Fruit fly (Drosophila melanogaster): ENCODE results near the gene Polr2J.

Polr2J gene

DNA sequence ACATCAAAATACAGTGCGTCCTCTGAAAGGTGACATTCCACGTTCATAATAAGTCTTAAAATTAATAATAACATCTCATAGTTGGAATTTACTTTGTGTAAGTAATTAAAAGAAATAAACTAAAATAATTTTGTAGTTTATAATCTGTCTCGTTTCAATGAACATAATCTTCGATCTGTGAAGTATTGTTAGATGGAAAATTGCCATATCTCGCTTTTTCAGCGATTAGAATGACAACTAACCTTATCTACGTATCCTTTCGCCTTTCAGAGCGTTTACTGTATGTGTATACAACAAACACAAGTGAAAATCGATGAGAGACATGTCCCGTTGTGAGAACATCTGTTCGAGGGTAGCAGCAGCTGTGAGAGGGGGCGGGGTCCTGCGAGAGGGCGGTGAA is 27.9 kb downstream of the Polr2J start (continued):
- peak; percentile 83 for TF ChIP-seq CG7556 (GFP tag; optimal IDR thresholded peaks at IDR 0.05)
- peak; percentile 73 for TF ChIP-seq HmgZ (tag; optimal IDR thresholded peaks at IDR 0.05)
- peak; percentile 60; the same call in 2 of the 3 replicates for TF ChIP-seq croc (GFP tag; conservative IDR thresholded peaks at IDR 0.05)
- TF ChIP-seq ase (GFP tag; IDR thresholded peaks at IDR 0.05), result peak; percentile 30; the same call in 1 of the 3 replicates
- TF ChIP-seq Mad (GFP tag; optimal IDR thresholded peaks at IDR 0.05), result peak; percentile 42
- TF ChIP-seq Atf-2 (GFP tag; optimal IDR thresholded peaks at IDR 0.05), result peak; percentile 36
- peak; percentile 87 for TF ChIP-seq CG14710 (tag; optimal IDR thresholded peaks at IDR 0.05)
- TF ChIP-seq ind (GFP tag; optimal IDR thresholded peaks at IDR 0.05), result peak; percentile 74
- peak; percentile 56 for TF ChIP-seq abd-A (tag; optimal IDR thresholded peaks at IDR 0.05)
- no peak for TF ChIP-seq NK7.1 (GFP tag; optimal IDR thresholded peaks at IDR 0.05)
- TF ChIP-seq Fer1 (GFP tag; optimal IDR thresholded peaks at IDR 0.05), result peak; percentile 85
- TF ChIP-seq CG15269 (tag; optimal IDR thresholded peaks at IDR 0.05), result peak; percentile 68
- TF ChIP-seq Oli (tag; optimal IDR thresholded peaks at IDR 0.05), result peak; percentile 77
- peak; percentile 26 for TF ChIP-seq cg (GFP tag; optimal IDR thresholded peaks at IDR 0.05)
- peak; percentile 60 for TF ChIP-seq BtbVII (GFP tag; optimal IDR thresholded peaks at IDR 0.05)
- peak; percentile 53 for TF ChIP-seq Dip3 (GFP tag; optimal IDR thresholded peaks at IDR 0.05)
- peak; percentile 93 for TF ChIP-seq CG33557 (GFP tag; optimal IDR thresholded peaks at IDR 0.05)
- peak in 1 of 2 experiments; percentile 88 for TF ChIP-seq eve (GFP tag; optimal IDR thresholded peaks at IDR 0.05)
- TF ChIP-seq Jarid2 (GFP tag; optimal IDR thresholded peaks at IDR 0.05), result no peak
- peak; percentile 63; the same call in 1 of the 2 replicates for TF ChIP-seq Atf6 (GFP tag; IDR thresholded peaks at IDR 0.05)
- TF ChIP-seq CG12104 (GFP tag; optimal IDR thresholded peaks at IDR 0.05), result peak; percentile 2
- TF ChIP-seq odd (GFP tag; optimal IDR thresholded peaks at IDR 0.05), result peak; percentile 54
- TF ChIP-seq CG8290 (GFP tag; optimal IDR thresholded peaks at IDR 0.05), result peak; percentile 42
- peak; percentile 35 to 50 for TF ChIP-seq CG8290 (tag; optimal IDR thresholded peaks at IDR 0.05)
- TF ChIP-seq CG17802 (tag; optimal IDR thresholded peaks at IDR 0.05), result peak; percentile 37
- no peak for TF ChIP-seq Doc3 (GFP tag; IDR thresholded peaks at IDR 0.05; ENCODE audit: partially characterized antibody)
- 0 out of 3 replicates have a peak, but pooled peaks have one; percentile 34 for TF ChIP-seq Dbx (GFP tag; IDR thresholded peaks at IDR 0.05)
- peak; percentile 43 for TF ChIP-seq CG7987 (GFP tag; optimal IDR thresholded peaks at IDR 0.05)
- no peak for TF ChIP-seq CG7357 (GFP tag; IDR thresholded peaks at IDR 0.05)
- peak; percentile 82 for TF ChIP-seq CG2202 (tag; optimal IDR thresholded peaks at IDR 0.05)
- peak; percentile 71 for TF ChIP-seq gsb-n (tag; optimal IDR thresholded peaks at IDR 0.05)
- no peak for TF ChIP-seq CG34224 (GFP tag; IDR thresholded peaks at IDR 0.05; ENCODE audit: partially characterized antibody)
- peak; percentile 72; the same call in 1 of the 3 replicates for TF ChIP-seq CG2199 (GFP tag; IDR thresholded peaks at IDR 0.05)
- TF ChIP-seq hbn (GFP tag; IDR thresholded peaks at IDR 0.05; ENCODE audit: partially characterized antibody), result no peak
- peak; percentile 84 for TF ChIP-seq Blimp-1 (GFP tag; optimal IDR thresholded peaks at IDR 0.05)
- TF ChIP-seq Nf-YA (GFP tag; IDR thresholded peaks at IDR 0.05), result no peak
- peak; percentile 72 for TF ChIP-seq Meics (GFP tag; optimal IDR thresholded peaks at IDR 0.05)
- no peak for TF ChIP-seq h (optimal IDR thresholded peaks at IDR 0.05)
- peak; percentile 74 for TF ChIP-seq nau (GFP tag; optimal IDR thresholded peaks at IDR 0.05)
- TF ChIP-seq CG12219 (GFP tag; optimal IDR thresholded peaks at IDR 0.05), result peak; percentile 77
- TF ChIP-seq CrebB (tag; optimal IDR thresholded peaks at IDR 0.05), result peak; percentile 25
- peak; percentile 46 for TF ChIP-seq HHEX (GFP tag; optimal IDR thresholded peaks at IDR 0.05)
- TF ChIP-seq CG3726 (GFP tag; IDR thresholded peaks at IDR 0.05), result no peak
- TF ChIP-seq dmrt11E (tag; optimal IDR thresholded peaks at IDR 0.05), result peak; percentile 86
- peak; percentile 46 for TF ChIP-seq fd102C (GFP tag; optimal IDR thresholded peaks at IDR 0.05)
- no peak for TF ChIP-seq dimm (GFP tag; IDR thresholded peaks at IDR 0.05)
- peak; percentile 72 for TF ChIP-seq CG6689 (GFP tag; IDR thresholded peaks at IDR 0.05)
- TF ChIP-seq dpn (GFP tag; optimal IDR thresholded peaks at IDR 0.05), result peak; percentile 9 to 78
- peak; percentile 36 to 61 for TF ChIP-seq chif (GFP tag; optimal IDR thresholded peaks at IDR 0.05)
- TF ChIP-seq CG12942 (GFP tag; optimal IDR thresholded peaks at IDR 0.05), result peak; percentile 31
- TF ChIP-seq CG9932 (GFP tag; IDR thresholded peaks at IDR 0.05), result peak; percentile 40; the same call in 1 of the 2 replicates
